Fruit fly (Drosophila melanogaster) Kc167 (cell line): Measurements from ENCODE around the gene CG14440.

ENCODE experiments used
- Sin3A ChIP-seq: fragments of >200 bp; optimal IDR thresholded peaks from 2 replicates; lab custom pipeline; 2018; ENCODE audit warnings: missing external identifiers
- h ChIP-seq: fragments of >200 bp; optimal IDR thresholded peaks from 3 replicates; lab custom pipeline; 2018; ENCODE audit warnings: missing external identifiers
- insv ChIP-seq: fragments of >200 bp; optimal IDR thresholded peaks from 3 replicates; lab custom pipeline; 2018; ENCODE audit warnings: missing external identifiers
- psq ChIP-seq: fragments of >200 bp; optimal IDR thresholded peaks from 2 replicates; lab custom pipeline; 2017; ENCODE audit warnings: missing external identifiers
- ttk ChIP-seq: sonication (Bioruptor generic); optimal IDR thresholded peaks from 2 replicates; lab custom pipeline; 2017; ENCODE audit warnings: missing external identifiers

DNA sequence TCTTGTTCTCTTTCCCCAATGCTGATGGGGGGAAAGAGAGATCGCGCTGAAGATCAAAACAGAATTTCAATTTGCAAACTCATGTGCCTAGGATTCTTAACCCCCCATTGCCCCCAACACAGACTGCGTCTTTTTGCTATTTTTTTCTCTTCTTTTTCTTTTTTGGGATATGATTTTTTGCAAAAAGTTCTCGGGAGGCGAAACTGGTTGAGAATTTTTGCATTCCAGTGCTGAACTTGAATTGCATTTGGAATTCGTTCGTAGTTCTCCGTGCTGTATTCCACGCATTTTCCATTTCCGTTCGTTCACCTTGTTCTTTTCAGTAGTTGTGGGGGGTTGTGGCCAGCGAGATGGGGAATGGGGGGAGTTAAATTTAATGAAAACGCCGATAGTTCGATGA is 9.8 kb upstream of the CG14440 start:
- TF ChIP-seq psq: no peak
- TF ChIP-seq ttk: no peak
- no peak for TF ChIP-seq h (lab: Kevin White, UChicago)
- TF ChIP-seq insv (lab: Kevin White, UChicago): no peak
- TF ChIP-seq Sin3A (lab: Kevin White, UChicago): no peak
